2 worm cellular contexts compared by ENCODE assay signal in the genomic region with DNA sequence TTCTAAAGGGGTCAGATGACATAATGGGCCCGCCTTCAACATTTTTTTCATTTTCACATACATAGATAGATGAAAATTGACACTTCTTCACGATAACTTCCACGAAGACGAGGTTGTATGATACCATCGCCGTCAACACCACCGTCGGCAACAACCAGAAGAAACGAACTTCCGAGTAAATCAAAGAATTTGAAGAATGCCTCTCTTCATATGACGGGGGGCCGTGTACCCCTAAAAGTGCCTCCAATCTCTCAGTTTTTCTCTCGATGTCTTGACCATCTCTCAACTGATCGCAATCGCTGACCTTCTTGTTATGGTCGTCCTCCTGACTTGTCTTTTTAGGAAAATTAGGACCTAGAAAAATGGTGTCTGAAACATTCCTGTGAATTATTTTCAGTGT.
TF ChIP-seq lines count a peak whose summit lies in the region.

No protein-coding gene starts in this region.

TF ChIP-seq in whole organism, L1 larva, 84 proteins besides CTCF, POLR2A, EP300 and RAD21 (continued from another document):
- no peak for TF ChIP-seq sptf-1 (tag; optimal IDR thresholded peaks at IDR 0.05; lab: Kevin White, UChicago)
- no peak for TF ChIP-seq unc-62 (GFP tag; optimal IDR thresholded peaks at IDR 0.05; lab: Kevin White, UChicago)
- no peak for TF ChIP-seq mef-2 (tag; optimal IDR thresholded peaks at IDR 0.05; lab: Kevin White, UChicago)
- no peak for TF ChIP-seq ztf-11 (tag; optimal IDR thresholded peaks at IDR 0.05; lab: Kevin White, UChicago)
- no peak for TF ChIP-seq ztf-4 (tag; optimal IDR thresholded peaks at IDR 0.05; lab: Kevin White, UChicago)
- TF ChIP-seq mep-1 (tag; optimal IDR thresholded peaks at IDR 0.05; lab: Kevin White, UChicago): peak; percentile 16
- no peak for TF ChIP-seq hlh-17 (GFP tag; optimal IDR thresholded peaks at IDR 0.05; lab: Kevin White, UChicago; ENCODE audit: borderline replicate concordance)
- no peak for TF ChIP-seq nhr-237 (tag; optimal IDR thresholded peaks at IDR 0.05; lab: Kevin White, UChicago)
- TF ChIP-seq C04F5.9 (tag; optimal IDR thresholded peaks at IDR 0.05; lab: Kevin White, UChicago): no peak
- no peak for TF ChIP-seq swsn-7 (tag; optimal IDR thresholded peaks at IDR 0.05; lab: Kevin White, UChicago)
- no peak for TF ChIP-seq ceh-90 (tag; optimal IDR thresholded peaks at IDR 0.05; lab: Kevin White, UChicago)
- TF ChIP-seq lir-3 (tag; optimal IDR thresholded peaks at IDR 0.05; lab: Kevin White, UChicago; ENCODE audit: poor library complexity): no peak
- TF ChIP-seq hpl-2 (GFP tag; optimal IDR thresholded peaks at IDR 0.05; lab: Kevin White, UChicago): no peak
- TF ChIP-seq isw-1 (GFP tag; IDR thresholded peaks at IDR 0.05; lab: Robert Waterston, UW): no peak
- TF ChIP-seq nhr-85 (tag; lab: Kevin White, UChicago): peak; percentile 96
- no peak for TF ChIP-seq unc-30 (tag; optimal IDR thresholded peaks at IDR 0.05; lab: Kevin White, UChicago)
- peak; percentile 39 for TF ChIP-seq efl-3 (GFP tag; optimal IDR thresholded peaks at IDR 0.05; lab: Kevin White, UChicago)
- no peak for TF ChIP-seq jun-1 (tag; optimal IDR thresholded peaks at IDR 0.05; lab: Kevin White, UChicago)
- peak; percentile 25 for TF ChIP-seq rnt-1 (tag; optimal IDR thresholded peaks at IDR 0.05; lab: Kevin White, UChicago)
- TF ChIP-seq ces-1 (GFP tag; optimal IDR thresholded peaks at IDR 0.05; lab: Kevin White, UChicago): no peak
- no peak for TF ChIP-seq fkh-4 (tag; optimal IDR thresholded peaks at IDR 0.05; lab: Kevin White, UChicago; ENCODE audit: borderline replicate concordance)
- no peak for TF ChIP-seq sox-4 (tag; optimal IDR thresholded peaks at IDR 0.05; lab: Kevin White, UChicago)
- TF ChIP-seq lsy-2 (tag; optimal IDR thresholded peaks at IDR 0.05; lab: Kevin White, UChicago): peak in 1 of 2 experiments; percentile 48
- peak; percentile 56 for TF ChIP-seq lin-14 (GFP tag; optimal IDR thresholded peaks at IDR 0.05; lab: Kevin White, UChicago)
- TF ChIP-seq nhr-12 (tag; optimal IDR thresholded peaks at IDR 0.05; lab: Kevin White, UChicago): no peak
- peak; percentile 49 for TF ChIP-seq nhr-71 (tag; optimal IDR thresholded peaks at IDR 0.05; lab: Kevin White, UChicago)
- TF ChIP-seq ceh-8 (GFP tag; optimal IDR thresholded peaks at IDR 0.05; lab: Kevin White, UChicago): no peak
- TF ChIP-seq grh-1 (GFP tag; IDR thresholded peaks at IDR 0.05; lab: Robert Waterston, UW): peak; percentile 32; the same call in 1 of the 2 replicates
- no peak for TF ChIP-seq hlh-4 (tag; optimal IDR thresholded peaks at IDR 0.05; lab: Kevin White, UChicago)
- peak; percentile 15 for TF ChIP-seq tbx-2 (tag; optimal IDR thresholded peaks at IDR 0.05; lab: Kevin White, UChicago)
- peak; percentile 25 for TF ChIP-seq irx-1 (tag; optimal IDR thresholded peaks at IDR 0.05; lab: Kevin White, UChicago)
- no peak for TF ChIP-seq egl-27 (tag; optimal IDR thresholded peaks at IDR 0.05; lab: Kevin White, UChicago)
- no peak for TF ChIP-seq pqm-1 (tag; optimal IDR thresholded peaks at IDR 0.05; lab: Kevin White, UChicago)
- no peak for TF ChIP-seq dsc-1 (tag; optimal IDR thresholded peaks at IDR 0.05; lab: Kevin White, UChicago)
TF ChIP-seq in whole organism, L1 larva: peak in this region for 17.

TF ChIP-seq in whole organism, L2 larva, 48 proteins besides CTCF, POLR2A, EP300 and RAD21 (continued from another document):
- peak; percentile 21 for TF ChIP-seq nhr-129 (tag; optimal IDR thresholded peaks at IDR 0.05; lab: Kevin White, UChicago)
